Worm (Caenorhabditis elegans): ENCODE data around the gene C49F8.1.

The C49F8.1 gene

ce11 chrX:13358573-13358972 lies 6.2 kb downstream of the C49F8.1 start (continued):
- TF ChIP-seq nhr-76 (tag; optimal IDR thresholded peaks at IDR 0.05) (no peak), zag-1 (tag; optimal IDR thresholded peaks at IDR 0.05) (no peak), nhr-11 (tag; optimal IDR thresholded peaks at IDR 0.05) (peak; percentile 81), nhr-20 (tag; optimal IDR thresholded peaks at IDR 0.05) (peak; percentile 98), tbx-2 (tag; optimal IDR thresholded peaks at IDR 0.05) (peak; percentile 90), nhr-19 (GFP tag; conservative IDR thresholded peaks at IDR 0.05) (peak; percentile 97), egl-27 (tag; optimal IDR thresholded peaks at IDR 0.05) (peak; percentile 86 to 93), nhr-12 (tag; optimal IDR thresholded peaks at IDR 0.05) (no peak), ceh-90 (tag; optimal IDR thresholded peaks at IDR 0.05) (no peak), zip-4 (GFP tag; optimal IDR thresholded peaks at IDR 0.05) (peak; percentile 24), lin-35 (GFP tag; optimal IDR thresholded peaks at IDR 0.05) (peak; percentile 35 to 85), ceh-88 (GFP tag; IDR thresholded peaks at IDR 0.05) (peak; percentile 32; the same call in 1 of the 2 replicates), aly-2 (tag; optimal IDR thresholded peaks at IDR 0.05) (no peak), mdl-1 (tag; optimal IDR thresholded peaks at IDR 0.05) (peak; percentile 72 to 98), nhr-71 (tag; optimal IDR thresholded peaks at IDR 0.05) (peak; percentile 97), sox-4 (tag; optimal IDR thresholded peaks at IDR 0.05) (peak; percentile 74), mef-2 (tag; optimal IDR thresholded peaks at IDR 0.05) (peak; percentile 58), efl-1 (optimal IDR thresholded peaks at IDR 0.05) (peak; percentile 38 to 44), efl-1 (GFP tag; optimal IDR thresholded peaks at IDR 0.05 in 1 of 2) (peak in 1 of 2 experiments; percentile 91), xbp-1 (tag; optimal IDR thresholded peaks at IDR 0.05) (peak; percentile 69), unc-86 (tag; optimal IDR thresholded peaks at IDR 0.05) (peak; percentile 28), pax-3 (tag; optimal IDR thresholded peaks at IDR 0.05) (no peak), nhr-237 (tag; optimal IDR thresholded peaks at IDR 0.05) (peak; percentile 70), snu-23 (GFP tag; optimal IDR thresholded peaks at IDR 0.05) (peak; percentile 93), elt-2 (tag; optimal IDR thresholded peaks at IDR 0.05) (peak; percentile 82), hlh-4 (tag; optimal IDR thresholded peaks at IDR 0.05) (no peak), ceh-63 (GFP tag; optimal IDR thresholded peaks at IDR 0.05) (peak; percentile 61), nhr-90 (tag; optimal IDR thresholded peaks at IDR 0.05; ENCODE audit: poor library complexity) (peak; percentile 94), rnt-1 (tag; optimal IDR thresholded peaks at IDR 0.05) (peak; percentile 68), unc-30 (tag; optimal IDR thresholded peaks at IDR 0.05) (no peak), hpl-2 (GFP tag; optimal IDR thresholded peaks at IDR 0.05) (no peak), unc-130 (tag; optimal IDR thresholded peaks at IDR 0.05) (peak; percentile 85), ztf-4 (tag; optimal IDR thresholded peaks at IDR 0.05) (peak; percentile 84), grh-1 (GFP tag; IDR thresholded peaks at IDR 0.05) (peak; percentile 76), egl-13 (tag; optimal IDR thresholded peaks at IDR 0.05) (no peak), nhr-84 (tag; optimal IDR thresholded peaks at IDR 0.05) (no peak), ceh-8 (GFP tag; optimal IDR thresholded peaks at IDR 0.05) (no peak), snpc-4 (tag; optimal IDR thresholded peaks at IDR 0.05) (peak; percentile 12), hlh-17 (GFP tag; optimal IDR thresholded peaks at IDR 0.05; ENCODE audit: borderline replicate concordance) (no peak), blmp-1 (tag; optimal IDR thresholded peaks at IDR 0.05) (peak; percentile 99), nhr-47 (tag; optimal IDR thresholded peaks at IDR 0.05) (peak; percentile 87), sptf-1 (tag; optimal IDR thresholded peaks at IDR 0.05) (no peak), unc-62 (GFP tag; optimal IDR thresholded peaks at IDR 0.05) (no peak), nhr-77 (tag; optimal IDR thresholded peaks at IDR 0.05) (peak; percentile 83), ztf-11 (tag; optimal IDR thresholded peaks at IDR 0.05) (no peak), ets-5 (GFP tag; IDR thresholded peaks at IDR 0.05) (no peak), dpl-1 (GFP tag; optimal IDR thresholded peaks at IDR 0.05) (peak in 2 of 3 experiments; percentile 1 to 35), alr-1 (tag; optimal IDR thresholded peaks at IDR 0.05; ENCODE audit: borderline replicate concordance) (no peak), ama-1 (optimal IDR thresholded peaks at IDR 0.05) (no peak), irx-1 (tag; optimal IDR thresholded peaks at IDR 0.05) (peak; percentile 75), C16A3.4 (tag; optimal IDR thresholded peaks at IDR 0.05) (peak; percentile 84), aha-1 (tag; optimal IDR thresholded peaks at IDR 0.05) (peak; percentile 74)

Data from whole organism, L1 larva.